Worm (Caenorhabditis elegans) whole organism, early embryonic: Measurements from ENCODE around the gene ensh-1.

Experiments used
- B0310.2 ChIP-seq: sonication (generic microtip); optimal IDR thresholded peaks from 2 replicates; lab custom pipeline; 2016; ENCODE audit warnings: mild to moderate bottlenecking, missing genetic modification characterization, missing compliant biosample characterization
- F13C5.2 ChIP-seq: sonication (generic microtip); optimal IDR thresholded peaks from 2 replicates; lab custom pipeline; 2017; ENCODE audit warnings: mild to moderate bottlenecking, missing genetic modification characterization, inconsistent platforms, missing compliant biosample characterization
- aly-1 ChIP-seq: sonication (generic microtip); optimal IDR thresholded peaks from 2 replicates; lab custom pipeline; 2016; ENCODE audit warnings: missing genetic modification characterization, missing compliant biosample characterization
- ama-1 ChIP-seq: fragments of 150-350 bp; optimal IDR thresholded peaks from 2 replicates; lab custom pipeline; 2014
- ceh-13 ChIP-seq: fragments of 200-800 bp; sonication (Bioruptor generic); optimal IDR thresholded peaks from 2 replicates; lab custom pipeline; 2018; ENCODE audit warnings: mild to moderate bottlenecking, missing genetic modification characterization, missing compliant biosample characterization
- ceh-36 ChIP-seq: sonication (generic microtip); optimal IDR thresholded peaks from 2 replicates; lab custom pipeline; 2016; ENCODE audit warnings: missing genetic modification characterization, inconsistent platforms, missing compliant biosample characterization
- ets-7 ChIP-seq: sonication (generic microtip); optimal IDR thresholded peaks from 2 replicates; lab custom pipeline; 2016; ENCODE audit warnings: missing genotype, missing genetic modification characterization, missing compliant biosample characterization
- flt-1 ChIP-seq: fragments of 200-800 bp; sonication (Bioruptor generic); IDR thresholded peaks from 2 replicates; pipeline ENCODE4 v1.3.6; 2022; ENCODE audit warnings: missing genetic modification characterization, missing compliant biosample characterization
- hmbx-1 ChIP-seq: sonication (generic microtip); optimal IDR thresholded peaks from 2 replicates; lab custom pipeline; 2016; ENCODE audit warnings: mild to moderate bottlenecking, missing genetic modification characterization, missing compliant biosample characterization
- hmg-4 ChIP-seq: fragments of 200-800 bp; sonication (Bioruptor generic); optimal IDR thresholded peaks from 2 replicates; lab custom pipeline; 2018; ENCODE audit warnings: mild to moderate bottlenecking, missing genetic modification characterization, missing compliant biosample characterization
- hnd-1 ChIP-seq: sonication (generic microtip); optimal IDR thresholded peaks from 2 replicates; lab custom pipeline; 2016; ENCODE audit warnings: missing genetic modification characterization, missing compliant biosample characterization
- pes-1 ChIP-seq: fragments of 200-800 bp; sonication (Bioruptor generic); IDR thresholded peaks from 2 replicates; pipeline ENCODE4 v1.3.6; 2022; ENCODE audit warnings: missing genetic modification reagents, missing genetic modification characterization, missing compliant biosample characterization
- scrt-1 ChIP-seq: fragments of 200-800 bp; sonication (Bioruptor generic); IDR thresholded peaks from 2 replicates; pipeline ENCODE4 v1.3.6; 2022; ENCODE audit warnings: missing genetic modification characterization, missing compliant biosample characterization
- sea-1 ChIP-seq: fragments of 200-800 bp; sonication (Bioruptor generic); conservative IDR thresholded peaks from 2 replicates; pipeline ENCODE4 v1.3.6; 2022; ENCODE audit warnings: missing genetic modification characterization, missing compliant biosample characterization
- tbx-11 ChIP-seq: fragments of 200-800 bp; sonication (Bioruptor generic); IDR thresholded peaks from 2 replicates; pipeline ENCODE4 v1.3.6; 2022; ENCODE audit warnings: missing genetic modification characterization, missing compliant biosample characterization
- tbx-37 ChIP-seq: fragments of 200-800 bp; sonication (Bioruptor generic); conservative IDR thresholded peaks from 2 replicates; pipeline ENCODE4 v1.3.6; 2022; ENCODE audit warnings: missing genetic modification reagents, missing genetic modification characterization, missing compliant biosample characterization
- tra-4 ChIP-seq: sonication (generic microtip); optimal IDR thresholded peaks from 2 replicates; lab custom pipeline; 2017; ENCODE audit warnings: missing genetic modification characterization, missing compliant biosample characterization

Gene ensh-1

DNA sequence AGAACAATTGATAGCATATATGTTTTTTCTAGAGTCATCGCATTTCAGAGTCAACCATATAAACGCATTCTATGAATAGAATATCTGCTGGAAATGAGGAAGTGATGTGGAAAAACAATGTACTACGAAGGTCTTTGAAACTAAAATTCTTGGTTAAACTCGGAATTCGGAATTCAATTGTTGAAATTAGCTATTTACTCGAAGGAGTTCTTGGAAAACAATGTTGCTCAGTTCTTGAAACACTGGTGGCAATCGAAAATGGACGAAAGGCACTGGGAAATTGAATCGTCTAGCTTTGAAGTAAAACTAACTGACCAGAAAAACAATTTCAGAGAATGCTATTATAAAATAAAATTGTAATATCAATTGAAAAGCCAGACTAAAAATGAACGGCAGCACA is 21.2 kb downstream of the ensh-1 start:
- TF ChIP-seq ceh-36 (tag; lab: Kevin White, UChicago), result no peak
- TF ChIP-seq B0310.2 (tag; lab: Kevin White, UChicago), result no peak

DNA sequence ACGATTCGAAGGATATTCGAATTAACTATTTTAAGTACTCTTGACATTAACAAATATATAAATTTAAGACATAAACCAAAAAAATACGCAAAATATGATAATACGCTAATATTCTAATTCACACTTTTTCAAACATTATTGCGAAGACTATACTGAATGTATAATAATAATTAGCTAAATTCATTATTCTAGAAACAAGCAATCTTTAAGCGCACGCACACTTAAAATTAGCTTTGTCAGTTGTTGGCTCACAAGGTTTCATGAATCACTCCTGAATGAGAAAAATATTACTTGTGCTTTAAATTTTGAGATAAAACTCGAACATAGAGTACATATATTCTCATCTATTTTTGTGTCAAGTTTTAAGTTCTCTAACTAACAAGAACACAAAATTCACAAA is 21.7 kb downstream of the ensh-1 start:
- TF ChIP-seq F13C5.2 (tag; lab: Kevin White, UChicago), result no peak
- no peak for TF ChIP-seq ama-1 (lab: Kevin White, UChicago)
- no peak for TF ChIP-seq pes-1 (GFP tag; lab: Robert Waterston, UW)
- no peak for TF ChIP-seq ceh-13
- TF ChIP-seq hmg-4, result no peak

DNA sequence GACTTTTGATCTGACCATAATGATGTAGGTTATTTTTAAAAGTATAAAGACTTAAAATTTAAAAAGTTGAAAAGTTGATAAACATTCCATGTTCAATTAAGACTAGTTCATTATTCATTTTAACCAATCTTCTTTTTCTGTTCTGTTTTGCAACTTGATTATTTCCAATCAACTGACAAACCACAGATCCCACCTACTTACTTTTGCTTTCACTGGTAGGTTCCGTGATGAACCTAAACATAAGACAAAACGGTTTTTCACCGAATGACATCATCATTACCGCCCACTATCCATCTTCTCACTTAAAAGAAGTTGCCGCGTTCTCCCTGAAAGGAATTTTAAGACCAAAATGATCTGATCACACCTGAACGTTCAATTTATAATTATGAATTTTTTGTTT is 24.5 kb downstream of the ensh-1 start:
- TF ChIP-seq hnd-1 (tag; lab: Kevin White, UChicago), result no peak
- TF ChIP-seq scrt-1 (GFP tag; lab: Robert Waterston, UW), result no peak
- TF ChIP-seq B0310.2 (tag; lab: Kevin White, UChicago), result no peak
- no peak for TF ChIP-seq hmbx-1 (tag; lab: Kevin White, UChicago)
- no peak for TF ChIP-seq flt-1 (GFP tag; lab: Robert Waterston, UW)
- no peak for TF ChIP-seq pes-1 (GFP tag; lab: Robert Waterston, UW)
- no peak for TF ChIP-seq ets-7
- no peak for TF ChIP-seq tbx-37
- no peak for TF ChIP-seq tbx-11 (GFP tag; lab: Robert Waterston, UW)
- TF ChIP-seq ceh-36 (tag; lab: Kevin White, UChicago), result no peak
- no peak for TF ChIP-seq ama-1 (lab: Kevin White, UChicago)
- no peak for TF ChIP-seq tra-4 (tag; lab: Kevin White, UChicago)
- no peak for TF ChIP-seq aly-1
- no peak for TF ChIP-seq hmg-4
- no peak for TF ChIP-seq sea-1 (GFP tag; lab: Robert Waterston, UW)

DNA sequence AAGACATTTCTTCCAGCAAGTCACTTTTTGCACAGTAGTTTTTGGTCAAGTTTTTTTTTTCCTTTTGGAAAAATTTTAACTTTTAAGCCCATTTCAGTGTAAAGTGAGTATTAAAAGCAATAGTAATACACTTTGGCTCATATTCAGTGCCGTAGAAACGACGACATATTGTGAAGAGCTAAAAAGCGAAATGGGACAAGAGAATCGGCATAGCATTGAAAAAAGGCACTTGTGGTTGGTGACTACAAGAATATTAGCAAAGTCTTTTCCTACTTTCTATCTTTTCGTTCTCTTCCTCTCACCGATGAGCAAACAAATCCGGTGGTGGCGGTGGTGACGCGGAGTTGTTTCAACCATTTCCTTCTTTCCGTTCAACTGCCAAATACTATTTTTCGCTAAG is 25.7 kb downstream of the ensh-1 start, which contains the start of gene acs-22:
Gene acs-22 (plus strand): TSS at position 301 of the 400 bp plus-strand sequence.
- no peak for TF ChIP-seq tbx-11 (GFP tag; lab: Robert Waterston, UW)
- TF ChIP-seq ceh-13, result no peak
- TF ChIP-seq hnd-1 (tag; lab: Kevin White, UChicago), result no peak
- no peak for TF ChIP-seq sea-1 (GFP tag; lab: Robert Waterston, UW)
- no peak for TF ChIP-seq pes-1 (GFP tag; lab: Robert Waterston, UW)

DNA sequence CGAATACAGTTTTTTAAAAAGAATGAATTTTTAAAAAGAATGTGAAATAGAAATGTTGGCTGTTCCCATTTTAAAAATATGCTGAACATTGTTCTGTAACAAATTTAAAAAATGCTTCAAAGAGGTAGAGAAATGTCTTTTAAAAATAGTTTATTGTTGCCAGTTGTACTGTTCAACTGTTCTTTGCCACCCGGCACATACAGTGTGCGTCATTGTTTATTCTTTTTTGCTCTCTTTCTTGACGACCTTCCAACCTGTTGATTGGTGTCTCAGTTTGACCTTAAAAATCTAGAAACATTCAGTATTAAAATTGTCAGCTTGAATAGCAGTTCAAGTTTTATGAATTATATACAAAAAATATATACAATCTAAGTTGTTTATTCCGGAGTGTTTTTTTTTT is 26.5 kb downstream of the ensh-1 start:
- TF ChIP-seq hnd-1 (tag; lab: Kevin White, UChicago), result no peak
- TF ChIP-seq ceh-13, result no peak
- TF ChIP-seq F13C5.2 (tag; lab: Kevin White, UChicago), result no peak
- TF ChIP-seq ceh-36 (tag; lab: Kevin White, UChicago), result no peak
- TF ChIP-seq pes-1 (GFP tag; lab: Robert Waterston, UW), result no peak
- TF ChIP-seq ets-7, result no peak
- no peak for TF ChIP-seq tra-4 (tag; lab: Kevin White, UChicago)
- TF ChIP-seq aly-1, result no peak
- TF ChIP-seq flt-1 (GFP tag; lab: Robert Waterston, UW), result no peak
- TF ChIP-seq sea-1 (GFP tag; lab: Robert Waterston, UW), result no peak
- no peak for TF ChIP-seq B0310.2 (tag; lab: Kevin White, UChicago)

DNA sequence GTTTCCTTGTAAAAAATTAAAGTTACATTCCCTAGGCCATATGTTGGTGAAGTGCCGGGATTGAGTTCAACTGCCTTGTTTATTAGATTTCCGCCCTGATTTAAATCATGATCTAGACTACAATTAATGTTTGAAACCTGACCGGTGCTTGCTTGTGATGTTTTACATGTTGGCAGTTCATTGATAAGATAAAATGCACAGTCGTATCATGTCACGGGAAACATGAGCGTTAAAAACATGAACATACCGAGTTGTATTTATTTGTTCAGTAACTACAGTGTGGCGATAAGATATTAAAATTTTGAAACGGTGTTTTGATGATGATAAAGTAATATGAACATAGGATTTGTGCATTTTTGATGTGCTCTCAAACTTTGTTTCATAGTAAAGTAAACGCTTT is 27.2 kb downstream of the ensh-1 start:
- TF ChIP-seq scrt-1 (GFP tag; lab: Robert Waterston, UW), result no peak
- TF ChIP-seq tra-4 (tag; lab: Kevin White, UChicago), result no peak
- no peak for TF ChIP-seq ets-7
- TF ChIP-seq sea-1 (GFP tag; lab: Robert Waterston, UW), result no peak
- no peak for TF ChIP-seq ceh-13
- TF ChIP-seq flt-1 (GFP tag; lab: Robert Waterston, UW), result no peak

DNA sequence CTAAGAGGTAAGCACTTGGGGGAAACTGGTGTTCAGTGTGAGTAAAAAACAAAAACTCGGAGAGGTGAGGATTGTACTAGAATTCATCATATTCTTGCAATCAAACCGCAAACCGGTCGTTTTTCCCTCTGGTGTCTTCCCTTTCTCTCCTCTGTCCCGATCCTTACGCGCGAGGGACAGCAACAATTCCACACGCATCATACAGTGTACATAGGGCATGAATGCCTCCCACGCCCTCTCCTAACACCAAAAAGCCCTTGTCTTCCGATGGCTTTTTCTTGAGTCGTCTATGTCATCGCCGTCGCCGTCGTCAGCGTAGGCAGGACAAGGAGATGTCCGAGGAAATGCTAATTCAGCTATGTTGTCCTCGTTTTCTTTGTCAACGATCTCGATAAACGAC is 28.3 kb downstream of the ensh-1 start:
- no peak for TF ChIP-seq flt-1 (GFP tag; lab: Robert Waterston, UW)
- no peak for TF ChIP-seq tra-4 (tag; lab: Kevin White, UChicago)
- TF ChIP-seq F13C5.2 (tag; lab: Kevin White, UChicago), result no peak
- TF ChIP-seq tbx-11 (GFP tag; lab: Robert Waterston, UW), result no peak
- TF ChIP-seq ama-1 (lab: Kevin White, UChicago), result no peak
- no peak for TF ChIP-seq hnd-1 (tag; lab: Kevin White, UChicago)
- TF ChIP-seq aly-1, result no peak
- TF ChIP-seq ceh-36 (tag; lab: Kevin White, UChicago), result no peak
- TF ChIP-seq pes-1 (GFP tag; lab: Robert Waterston, UW), result no peak
- no peak for TF ChIP-seq B0310.2 (tag; lab: Kevin White, UChicago)
- TF ChIP-seq ets-7, result no peak
- TF ChIP-seq hmbx-1 (tag; lab: Kevin White, UChicago), result no peak
- no peak for TF ChIP-seq hmg-4
- TF ChIP-seq tbx-37, result no peak

DNA sequence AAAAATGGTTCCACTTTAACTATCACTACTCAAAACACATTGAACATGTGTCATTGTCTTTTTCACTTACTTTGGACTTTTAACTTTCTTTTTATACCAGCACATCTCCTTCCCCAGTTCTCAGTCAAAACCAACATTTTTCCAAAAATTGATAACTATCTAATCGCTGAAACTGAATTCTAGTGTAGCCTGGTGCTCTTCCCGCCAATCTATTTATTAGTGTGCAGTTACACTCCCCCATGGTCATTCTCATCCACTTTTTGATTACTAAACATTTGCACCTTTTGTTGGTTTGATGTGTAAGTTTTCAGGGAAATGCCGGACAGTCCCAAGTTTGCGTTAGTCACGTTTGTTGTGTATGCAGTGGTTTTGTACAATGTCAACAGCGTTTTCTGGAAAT is 29.1 kb downstream of the ensh-1 start:
- TF ChIP-seq ceh-13, result no peak

DNA sequence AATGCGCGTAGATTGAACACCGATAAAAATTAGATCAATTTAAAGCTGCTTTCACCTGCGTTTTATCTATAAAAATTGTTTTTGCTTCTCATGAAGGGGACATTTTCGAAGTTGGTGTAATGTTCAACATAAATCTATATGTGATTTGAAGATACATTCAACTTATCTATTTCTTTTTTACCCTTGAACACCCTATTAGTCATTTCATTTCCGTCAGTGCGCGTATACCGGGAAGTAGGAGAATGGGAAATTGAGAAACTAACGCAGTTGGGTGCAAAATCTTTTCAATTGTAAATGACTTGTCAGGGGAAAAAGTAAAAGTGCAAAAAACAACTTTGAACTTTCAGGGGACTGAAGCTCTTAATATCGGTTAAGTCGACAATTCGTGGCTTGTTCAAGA is 29.8 kb downstream of the ensh-1 start:
- no peak for TF ChIP-seq aly-1
- no peak for TF ChIP-seq tbx-11 (GFP tag; lab: Robert Waterston, UW)
- no peak for TF ChIP-seq pes-1 (GFP tag; lab: Robert Waterston, UW)
- TF ChIP-seq ets-7, result no peak
- TF ChIP-seq scrt-1 (GFP tag; lab: Robert Waterston, UW), result no peak
- TF ChIP-seq ceh-13, result no peak
- TF ChIP-seq hmbx-1 (tag; lab: Kevin White, UChicago), result no peak
- TF ChIP-seq hnd-1 (tag; lab: Kevin White, UChicago), result no peak
- TF ChIP-seq sea-1 (GFP tag; lab: Robert Waterston, UW), result no peak
- TF ChIP-seq tbx-37, result no peak
- TF ChIP-seq tra-4 (tag; lab: Kevin White, UChicago), result no peak
- no peak for TF ChIP-seq hmg-4
- no peak for TF ChIP-seq flt-1 (GFP tag; lab: Robert Waterston, UW)
- TF ChIP-seq B0310.2 (tag; lab: Kevin White, UChicago), result no peak
- TF ChIP-seq F13C5.2 (tag; lab: Kevin White, UChicago), result no peak
- TF ChIP-seq ceh-36 (tag; lab: Kevin White, UChicago), result no peak
